Fruit fly (Drosophila melanogaster) whole organism, embryonic: ENCODE results near the gene Atg5.

Experiments
- Bteb2 ChIP-seq: fragments of 200-800 bp; sonication (Bioruptor generic); optimal IDR thresholded peaks from 2 replicates; lab custom pipeline; 2016; ENCODE audit warnings: missing biosample characterization, missing genetic modification characterization
- CG10209 ChIP-seq: fragments of 200-800 bp; sonication (Bioruptor generic); optimal IDR thresholded peaks from 3 replicates; lab custom pipeline; 2017; ENCODE audit warnings: missing biosample characterization, mild to moderate bottlenecking, missing genetic modification characterization, missing genetic modification reagents
- CG10274 ChIP-seq: fragments of 200-800 bp; sonication (Bioruptor generic); optimal IDR thresholded peaks from 3 replicates; lab custom pipeline; 2017; ENCODE audit warnings: missing biosample characterization, mild to moderate bottlenecking, missing genetic modification characterization
- CG10565 ChIP-seq: fragments of 200-800 bp; sonication (Bioruptor generic); optimal IDR thresholded peaks from 3 replicates; lab custom pipeline; 2016; ENCODE audit warnings: missing biosample characterization, mild to moderate bottlenecking, missing genetic modification characterization
- CG12769 ChIP-seq: fragments of 200-800 bp; sonication (Bioruptor generic); optimal IDR thresholded peaks from 2 replicates; lab custom pipeline; 2019; ENCODE audit warnings: missing biosample characterization, mild to moderate bottlenecking, missing genetic modification characterization, moderate library complexity
- CG16815 ChIP-seq: fragments of 200-800 bp; sonication (Bioruptor generic); optimal IDR thresholded peaks from 3 replicates; lab custom pipeline; 2017; ENCODE audit warnings: missing biosample characterization, mild to moderate bottlenecking, missing genetic modification characterization
- CG18011 ChIP-seq: fragments of 200-800 bp; sonication (Bioruptor generic); optimal IDR thresholded peaks from 2 replicates; lab custom pipeline; 2017; ENCODE audit warnings: missing biosample characterization, missing genetic modification characterization, mild to moderate bottlenecking, moderate library complexity, missing genotype
- CG18262 ChIP-seq: fragments of 200-800 bp; optimal IDR thresholded peaks from 3 replicates; lab custom pipeline; 2019; ENCODE audit warnings: missing biosample characterization, mild to moderate bottlenecking, missing genetic modification characterization, moderate library complexity
- CG32767 ChIP-seq: fragments of 200-800 bp; sonication (Bioruptor generic); IDR thresholded peaks from 2 replicates; pipeline ENCODE4 v1.3.6; 2022; ENCODE audit warnings: missing biosample characterization, missing genetic modification characterization
- CG4730 ChIP-seq: fragments of 200-800 bp; sonication (Bioruptor generic); IDR thresholded peaks from 2 replicates; pipeline ENCODE4 v1.3.6; 2022; ENCODE audit warnings: missing biosample characterization, missing genetic modification characterization
- CG6813 ChIP-seq: fragments of 200-800 bp; sonication (Bioruptor generic); optimal IDR thresholded peaks from 2 replicates; lab custom pipeline; 2017; ENCODE audit warnings: missing biosample characterization, missing genetic modification characterization, mild to moderate bottlenecking, moderate library complexity, missing genetic modification reagents
- CG7786 ChIP-seq: fragments of 200-800 bp; sonication (Bioruptor generic); optimal IDR thresholded peaks from 2 replicates; lab custom pipeline; 2016; ENCODE audit warnings: missing biosample characterization, missing genetic modification characterization
- CG9876 ChIP-seq: fragments of 200-800 bp; sonication (Bioruptor generic); optimal IDR thresholded peaks from 2 replicates; lab custom pipeline; 2016; ENCODE audit warnings: missing biosample characterization, missing genetic modification characterization
- D ChIP-seq, 2 experiments: fragments of 200-800 bp in 1 of 2; fragments of >200 bp in 1 of 2; sonication (Bioruptor generic) in 1 of 2; optimal IDR thresholded peaks; 2 replicates in 1 of 2; 3 replicates in 1 of 2; lab custom pipeline; 2017; ENCODE audit warnings: mild to moderate bottlenecking in 1 of 2, missing biosample characterization in 1 of 2, missing genetic modification characterization in 1 of 2, missing genetic modification reagents in 1 of 2
- Dad ChIP-seq: fragments of 200-800 bp; sonication (Bioruptor generic); optimal IDR thresholded peaks from 3 replicates; lab custom pipeline; 2016; ENCODE audit warnings: missing biosample characterization, missing genetic modification characterization
- Dfd ChIP-seq, 2 experiments: fragments of >200 bp; optimal IDR thresholded peaks; 2 replicates each; lab custom pipeline; 2017; ENCODE audit warnings: missing biosample characterization in 2 of 2, missing genetic modification characterization in 2 of 2
- Dll ChIP-seq: fragments of 200-800 bp; sonication (Bioruptor generic); IDR thresholded peaks from 4 replicates; pipeline ENCODE4 v1.3.6; 2022; ENCODE audit warnings: missing biosample characterization, missing genetic modification characterization; ENCODE audit not compliant: partially characterized antibody
- Doc3 ChIP-seq: fragments of 200-800 bp; sonication (Bioruptor generic); IDR thresholded peaks from 3 replicates; pipeline ENCODE4 v1.3.6; 2022; ENCODE audit warnings: missing biosample characterization, missing genetic modification characterization; ENCODE audit not compliant: partially characterized antibody
- Ets65A ChIP-seq: fragments of 200-800 bp; sonication (Bioruptor generic); peaks from one replicate; lab custom pipeline; 2016; ENCODE audit warnings: missing biosample characterization, missing genetic modification characterization
- HLHmδ ChIP-seq: fragments of 200-800 bp; sonication (Bioruptor generic); optimal IDR thresholded peaks from 2 replicates; lab custom pipeline; 2018; ENCODE audit warnings: missing biosample characterization, mild to moderate bottlenecking, missing genetic modification characterization, moderate library complexity
- HmgD ChIP-seq: fragments of 200-800 bp; sonication (Bioruptor generic); optimal IDR thresholded peaks from 3 replicates; lab custom pipeline; 2016; ENCODE audit warnings: missing biosample characterization, missing genetic modification characterization
- Lim3 ChIP-seq: fragments of 200-800 bp; sonication (Bioruptor generic); IDR thresholded peaks from 2 replicates; pipeline ENCODE4 v1.3.6; 2022; ENCODE audit warnings: missing biosample characterization, missing genetic modification characterization
- Lpt ChIP-seq: fragments of >200 bp; optimal IDR thresholded peaks from 2 replicates; lab custom pipeline; 2018; ENCODE audit warnings: missing biosample characterization, missing genetic modification characterization
- Max ChIP-seq: fragments of 200-800 bp; sonication (Bioruptor generic); optimal IDR thresholded peaks from 2 replicates; lab custom pipeline; 2016; ENCODE audit warnings: missing biosample characterization, mild to moderate bottlenecking, missing genetic modification characterization
- Side ChIP-seq: fragments of 200-800 bp; sonication (Bioruptor generic); optimal IDR thresholded peaks from 2 replicates; lab custom pipeline; 2016; ENCODE audit warnings: missing biosample characterization, missing genetic modification characterization
- Sin3A ChIP-seq: fragments of >200 bp; optimal IDR thresholded peaks from 2 replicates; lab custom pipeline; 2018
- Six4 ChIP-seq: fragments of 200-800 bp; sonication (Bioruptor generic); optimal IDR thresholded peaks from 2 replicates; lab custom pipeline; 2016; ENCODE audit warnings: missing biosample characterization, missing genetic modification characterization
- Sry-β ChIP-seq: fragments of 200-800 bp; sonication (Bioruptor generic); optimal IDR thresholded peaks from 2 replicates; lab custom pipeline; 2018; ENCODE audit warnings: missing biosample characterization, mild to moderate bottlenecking, missing genetic modification characterization, moderate library complexity
- YL-1 ChIP-seq: fragments of 200-800 bp; sonication (Bioruptor generic); optimal IDR thresholded peaks from 3 replicates; lab custom pipeline; 2017; ENCODE audit warnings: missing biosample characterization, mild to moderate bottlenecking, missing genetic modification characterization
- al ChIP-seq: fragments of 200-800 bp; sonication (Bioruptor generic); IDR thresholded peaks from 2 replicates; pipeline ENCODE4 v1.3.6; 2022; ENCODE audit warnings: missing biosample characterization, missing genetic modification characterization
- ci ChIP-seq: fragments of 200-800 bp; sonication (Bioruptor generic); IDR thresholded peaks from 3 replicates; pipeline ENCODE4 v1.3.6; 2022; ENCODE audit warnings: missing biosample characterization, missing genetic modification characterization
- corto ChIP-seq: fragments of 200-800 bp; sonication (Bioruptor generic); optimal IDR thresholded peaks from 2 replicates; lab custom pipeline; 2016; ENCODE audit warnings: missing biosample characterization, mild to moderate bottlenecking, missing genetic modification characterization, moderate library complexity
- crc ChIP-seq: fragments of 200-800 bp; sonication (Bioruptor generic); optimal IDR thresholded peaks from 2 replicates; lab custom pipeline; 2016; ENCODE audit warnings: missing biosample characterization, missing genetic modification characterization
- fru ChIP-seq: fragments of >200 bp; optimal IDR thresholded peaks from 2 replicates; lab custom pipeline; 2017
- ftz-f1 ChIP-seq: fragments of 200-800 bp; sonication (Bioruptor generic); optimal IDR thresholded peaks from 2 replicates; lab custom pipeline; 2016; ENCODE audit warnings: missing biosample characterization, missing genetic modification characterization
- hkb ChIP-seq, 2 experiments: fragments of 200-800 bp in 1 of 2; fragments of >200 bp in 1 of 2; sonication (Bioruptor generic) in 1 of 2; IDR thresholded peaks in 1 of 2; optimal IDR thresholded peaks in 1 of 2; 2 replicates each; pipeline versions ENCODE4 v1.3.6 to Lab custom; 2017 to 2022; ENCODE audit warnings: missing biosample characterization in 1 of 2, missing genetic modification characterization in 1 of 2
- kah ChIP-seq: fragments of 200-800 bp; sonication (Bioruptor generic); optimal IDR thresholded peaks from 2 replicates; lab custom pipeline; 2018; ENCODE audit warnings: missing biosample characterization, mild to moderate bottlenecking, missing genetic modification characterization
- oc ChIP-seq: fragments of 200-800 bp; sonication (Bioruptor generic); optimal IDR thresholded peaks from 2 replicates; lab custom pipeline; 2018; ENCODE audit warnings: missing biosample characterization, mild to moderate bottlenecking, missing genetic modification characterization, moderate library complexity
- onecut ChIP-seq: fragments of 200-800 bp; sonication (Bioruptor generic); IDR thresholded peaks from 2 replicates; pipeline ENCODE4 v1.3.6; 2022; ENCODE audit warnings: missing biosample characterization, missing genetic modification characterization
- prd ChIP-seq, 3 experiments: fragments of >200 bp in 2 of 3; fragments of 200-800 bp in 1 of 3; sonication (Bioruptor generic) in 1 of 3; optimal IDR thresholded peaks in 2 of 3; IDR thresholded peaks in 1 of 3; 2 replicates in 2 of 3; 3 replicates in 1 of 3; pipeline versions ENCODE4 v1.3.6 to Lab custom; 2017 to 2022; ENCODE audit warnings: missing biosample characterization in 1 of 3, missing genetic modification characterization in 1 of 3
- salm ChIP-seq: fragments of 200-800 bp; sonication (Bioruptor generic); optimal IDR thresholded peaks from 2 replicates; lab custom pipeline; 2018; ENCODE audit warnings: missing biosample characterization, mild to moderate bottlenecking, missing genetic modification characterization
- sima ChIP-seq: fragments of 200-800 bp; sonication (Bioruptor generic); optimal IDR thresholded peaks from 2 replicates; lab custom pipeline; 2016; ENCODE audit warnings: missing biosample characterization, missing genetic modification characterization
- slbo ChIP-seq: fragments of 200-800 bp; sonication (Bioruptor generic); IDR thresholded peaks from 2 replicates; pipeline ENCODE4 v1.3.6; 2022; ENCODE audit warnings: missing biosample characterization, missing genetic modification characterization
- tap ChIP-seq: fragments of 200-800 bp; optimal IDR thresholded peaks from 3 replicates; lab custom pipeline; 2019; ENCODE audit warnings: missing biosample characterization, mild to moderate bottlenecking, missing genetic modification characterization, moderate library complexity
- tll ChIP-seq, 2 experiments: fragments of 200-800 bp in 1 of 2; fragments of >200 bp in 1 of 2; sonication (Bioruptor generic) in 1 of 2; optimal IDR thresholded peaks; 2 replicates each; lab custom pipeline; 2017 to 2019; ENCODE audit warnings: missing biosample characterization in 2 of 2, missing genetic modification characterization in 2 of 2, mild to moderate bottlenecking in 1 of 2, moderate library complexity in 1 of 2
- toy ChIP-seq: fragments of 200-800 bp; sonication (Bioruptor generic); IDR thresholded peaks from 2 replicates; pipeline ENCODE4 v1.3.6; 2022; ENCODE audit warnings: missing biosample characterization, missing genetic modification characterization
- vfl ChIP-seq: fragments of 200-800 bp; sonication (Bioruptor generic); optimal IDR thresholded peaks from 2 replicates; lab custom pipeline; 2016; ENCODE audit warnings: missing biosample characterization, missing genetic modification characterization
- vnd ChIP-seq: fragments of 200-800 bp; sonication (Bioruptor generic); IDR thresholded peaks from 3 replicates; pipeline ENCODE4 v1.3.6; 2022; ENCODE audit warnings: missing biosample characterization, missing genetic modification characterization; ENCODE audit not compliant: partially characterized antibody

Gene Atg5

DNA sequence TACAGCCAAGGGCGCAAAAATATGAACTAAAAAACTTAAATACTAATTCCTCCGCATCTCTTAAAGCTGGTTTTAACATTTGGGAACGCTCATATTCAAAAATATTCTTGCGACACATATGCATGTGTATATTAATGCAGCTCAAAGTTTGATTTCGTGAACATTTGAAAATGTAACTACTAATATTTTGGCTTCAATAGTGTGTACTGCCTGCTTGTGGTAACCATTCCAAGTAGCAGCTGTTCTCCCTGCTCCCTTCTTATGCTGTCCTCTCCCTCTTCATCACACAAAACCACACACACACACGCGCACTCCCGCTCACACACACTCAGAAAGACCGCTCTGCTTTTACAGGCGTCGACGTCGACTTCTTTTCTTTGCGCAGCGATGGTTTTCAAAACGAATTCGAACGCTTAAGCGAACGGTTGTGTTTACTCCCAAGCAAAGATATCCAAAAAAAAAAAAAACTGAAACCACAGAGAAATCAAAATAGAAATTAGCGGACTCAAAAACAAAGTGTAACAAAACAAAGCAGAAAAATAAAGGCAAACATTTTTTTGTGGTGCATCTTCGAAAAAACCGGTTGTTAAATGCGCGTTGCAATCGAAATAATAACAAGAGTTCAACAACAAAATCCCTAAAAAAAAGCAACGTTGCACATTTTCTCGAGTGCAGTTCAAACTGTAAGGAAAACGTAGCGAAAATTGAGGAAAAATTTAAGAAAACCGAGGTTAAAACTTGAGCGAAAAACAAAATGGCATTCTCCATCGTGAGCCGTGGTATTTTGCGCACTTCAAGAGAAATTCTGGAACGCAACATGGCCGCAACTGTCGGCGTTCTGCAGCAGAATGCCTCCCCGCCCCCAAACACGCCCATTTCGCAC, 13.6 kb upstream of the Atg5 start, which contains the start of gene CBP (continued):
- TF ChIP-seq oc (tag; lab: Kevin White, UChicago) (peak; percentile 98), CG4730 (GFP tag; lab: Robert Waterston, UW) (peak; percentile 93), salm (peak; percentile 98), CG10274 (GFP tag; lab: Kevin White, UChicago) (peak; percentile 88), ci (peak; percentile 98), Sry-β (GFP tag; lab: Kevin White, UChicago) (peak; percentile 79), vfl (GFP tag; lab: Kevin White, UChicago) (peak; percentile 91), CG7786 (GFP tag; lab: Kevin White, UChicago) (peak; percentile 97), vnd (GFP tag; lab: Robert Waterston, UW) (no peak), ftz-f1 (peak; percentile 69), CG10565 (GFP tag; lab: Kevin White, UChicago) (peak; percentile 93), CG18262 (tag; lab: Kevin White, UChicago) (peak; percentile 99), Dll (GFP tag; lab: Robert Waterston, UW) (no peak), tap (tag; lab: Kevin White, UChicago) (peak; percentile 98), Lim3 (GFP tag; lab: Robert Waterston, UW) (peak; percentile 89), CG32767 (GFP tag; lab: Robert Waterston, UW) (peak; percentile 95), Six4 (GFP tag; lab: Kevin White, UChicago) (peak; percentile 98), Dad (GFP tag; lab: Kevin White, UChicago) (peak; percentile 95), toy (GFP tag; lab: Robert Waterston, UW) (peak; percentile 80), CG9876 (GFP tag; lab: Kevin White, UChicago) (peak; percentile 90), Ets65A (GFP tag; lab: Kevin White, UChicago) (peak; percentile 99), HLHmδ (GFP tag; lab: Kevin White, UChicago) (no peak), Max (GFP tag; lab: Kevin White, UChicago) (peak; percentile 95), CG16815 (GFP tag; lab: Kevin White, UChicago) (peak; percentile 97), YL-1 (GFP tag; lab: Kevin White, UChicago) (peak; percentile 96), D (optimal IDR thresholded peaks at IDR 0.05; lab: Kevin White, UChicago) (no peak), D (GFP tag; optimal IDR thresholded peaks at IDR 0.05; lab: Kevin White, UChicago) (peak; percentile 99), CG12769 (tag; lab: Kevin White, UChicago) (peak; percentile 98), prd (optimal IDR thresholded peaks at IDR 0.05; lab: Kevin White, UChicago) (no peak), prd (GFP tag; IDR thresholded peaks at IDR 0.05; lab: Robert Waterston, UW) (peak; percentile 97), Dfd (GFP tag; optimal IDR thresholded peaks at IDR 0.05; lab: Kevin White, UChicago) (no peak), corto (GFP tag; lab: Kevin White, UChicago) (peak; percentile 75), CG18011 (peak; percentile 85), CG6813 (GFP tag; lab: Kevin White, UChicago) (peak; percentile 98), hkb (optimal IDR thresholded peaks at IDR 0.05; lab: Kevin White, UChicago) (no peak), hkb (GFP tag; IDR thresholded peaks at IDR 0.05; lab: Robert Waterston, UW) (peak; percentile 98), Lpt (GFP tag; lab: Kevin White, UChicago) (no peak), tll (GFP tag; optimal IDR thresholded peaks at IDR 0.05; lab: Kevin White, UChicago) (peak in 1 of 2 experiments; percentile 73), HmgD (GFP tag; lab: Kevin White, UChicago) (peak; percentile 94), sima (GFP tag; lab: Kevin White, UChicago) (peak; percentile 88), kah (GFP tag; lab: Kevin White, UChicago) (peak; percentile 95), Bteb2 (GFP tag; lab: Kevin White, UChicago) (peak; percentile 94), onecut (GFP tag; lab: Robert Waterston, UW) (peak; percentile 96), crc (GFP tag; lab: Kevin White, UChicago) (peak; percentile 96), slbo (GFP tag; lab: Robert Waterston, UW) (peak; percentile 91), CG10209 (GFP tag; lab: Kevin White, UChicago) (peak; percentile 98), Doc3 (no peak), Sin3A (lab: Kevin White, UChicago) (no peak), al (GFP tag; lab: Robert Waterston, UW) (peak; percentile 72), Side (peak; percentile 98), fru (lab: Kevin White, UChicago) (no peak)
